Fruit fly (Drosophila melanogaster) whole organism, pupa: ENCODE results near the gene CG31678.
A peak's percentile ranks its signal among the peaks of the same experiment; 100 is the strongest.

ENCODE experiments used
- CG10348 ChIP-seq: fragments of 200-800 bp; sonication (Bioruptor generic); IDR thresholded peaks from 2 replicates; pipeline ENCODE4 v1.3.6; 2022; ENCODE audit warnings: missing biosample characterization, missing genetic modification characterization
- CG12605 ChIP-seq: fragments of 200-800 bp; sonication (Bioruptor generic); IDR thresholded peaks from 2 replicates; pipeline ENCODE4 v1.3.6; 2022; ENCODE audit warnings: missing biosample characterization, missing genetic modification characterization
- CG13204 ChIP-seq: fragments of 200-800 bp; sonication (Bioruptor generic); optimal IDR thresholded peaks from 2 replicates; lab custom pipeline; 2018; ENCODE audit warnings: missing biosample characterization, mild to moderate bottlenecking, missing genetic modification characterization, moderate library complexity
- CG14655 ChIP-seq: fragments of 200-800 bp; sonication (Bioruptor generic); optimal IDR thresholded peaks from 3 replicates; lab custom pipeline; 2017; ENCODE audit warnings: mild to moderate bottlenecking, missing biosample characterization, missing genetic modification reagents, missing genetic modification characterization
- CG15710 ChIP-seq: fragments of 200-800 bp; sonication (Bioruptor generic); optimal IDR thresholded peaks from 2 replicates; lab custom pipeline; 2018; ENCODE audit warnings: missing biosample characterization, mild to moderate bottlenecking, missing genetic modification characterization, moderate library complexity
- CG17806 ChIP-seq: fragments of 200-800 bp; sonication (Bioruptor generic); optimal IDR thresholded peaks from 2 replicates; lab custom pipeline; 2018; ENCODE audit warnings: missing biosample characterization, mild to moderate bottlenecking, missing genetic modification characterization, moderate library complexity
- CG32121 ChIP-seq: fragments of 200-800 bp; sonication (Bioruptor generic); IDR thresholded peaks from 2 replicates; pipeline ENCODE4 v1.3.6; 2022; ENCODE audit warnings: missing biosample characterization, missing genetic modification characterization
- CG34367 ChIP-seq: fragments of 200-800 bp; sonication (Bioruptor generic); optimal IDR thresholded peaks from 2 replicates; lab custom pipeline; 2018; ENCODE audit warnings: missing biosample characterization, mild to moderate bottlenecking, missing genetic modification characterization
- CG4496 ChIP-seq: fragments of 200-800 bp; sonication (Bioruptor generic); IDR thresholded peaks from 3 replicates; pipeline ENCODE4 v1.3.6; 2022; ENCODE audit warnings: missing biosample characterization, missing genetic modification characterization
- CG8159 ChIP-seq: fragments of 200-800 bp; sonication (Bioruptor generic); optimal IDR thresholded peaks from 3 replicates; lab custom pipeline; 2018; ENCODE audit warnings: missing biosample characterization, mild to moderate bottlenecking, missing genetic modification characterization, moderate library complexity
- CG8301 ChIP-seq: fragments of 200-800 bp; sonication (Bioruptor generic); optimal IDR thresholded peaks from 2 replicates; lab custom pipeline; 2018; ENCODE audit warnings: missing biosample characterization, mild to moderate bottlenecking, missing genetic modification characterization
- CG9948 ChIP-seq: fragments of 200-800 bp; sonication (Bioruptor generic); optimal IDR thresholded peaks from 2 replicates; lab custom pipeline; 2018; ENCODE audit warnings: missing biosample characterization, mild to moderate bottlenecking, missing genetic modification characterization, moderate library complexity
- D1 ChIP-seq: fragments of 200-800 bp; sonication (Bioruptor generic); optimal IDR thresholded peaks from 2 replicates; lab custom pipeline; 2018; ENCODE audit warnings: missing biosample characterization, mild to moderate bottlenecking, missing genetic modification characterization, moderate library complexity
- EcR ChIP-seq: fragments of 200-800 bp; sonication (Bioruptor generic); optimal IDR thresholded peaks from 3 replicates; lab custom pipeline; 2019; ENCODE audit warnings: missing biosample characterization, missing genetic modification characterization, mild to moderate bottlenecking, moderate library complexity, missing genetic modification reagents
- Ets98B ChIP-seq: fragments of 200-800 bp; sonication (Bioruptor generic); IDR thresholded peaks from 2 replicates; pipeline ENCODE4 v1.3.6; 2022; ENCODE audit warnings: missing biosample characterization, missing genetic modification characterization
- Pif1A ChIP-seq: fragments of 200-800 bp; sonication (Bioruptor generic); optimal IDR thresholded peaks from 3 replicates; lab custom pipeline; 2016; ENCODE audit warnings: missing biosample characterization, missing genetic modification characterization
- Pif1B ChIP-seq: fragments of 200-800 bp; sonication (Bioruptor generic); optimal IDR thresholded peaks from 3 replicates; lab custom pipeline; 2016; ENCODE audit warnings: missing biosample characterization, missing genetic modification characterization
- Snoo ChIP-seq: fragments of 200-800 bp; sonication (Bioruptor generic); optimal IDR thresholded peaks from 3 replicates; lab custom pipeline; 2017; ENCODE audit warnings: missing biosample characterization, mild to moderate bottlenecking, missing genetic modification characterization, inconsistent platforms
- fd96Ca ChIP-seq: fragments of 200-800 bp; sonication (Bioruptor generic); IDR thresholded peaks from 3 replicates; pipeline ENCODE4 v1.3.6; 2022; ENCODE audit warnings: missing biosample characterization, missing genetic modification characterization
- gl ChIP-seq: fragments of 200-800 bp; sonication (Bioruptor generic); optimal IDR thresholded peaks from 2 replicates; lab custom pipeline; 2018; ENCODE audit warnings: missing biosample characterization, mild to moderate bottlenecking, missing genetic modification characterization
- rn ChIP-seq: fragments of 200-800 bp; sonication (Bioruptor generic); IDR thresholded peaks from 2 replicates; pipeline ENCODE4 v1.3.6; 2022; ENCODE audit warnings: missing biosample characterization, missing genetic modification characterization

The CG31678 gene

DNA sequence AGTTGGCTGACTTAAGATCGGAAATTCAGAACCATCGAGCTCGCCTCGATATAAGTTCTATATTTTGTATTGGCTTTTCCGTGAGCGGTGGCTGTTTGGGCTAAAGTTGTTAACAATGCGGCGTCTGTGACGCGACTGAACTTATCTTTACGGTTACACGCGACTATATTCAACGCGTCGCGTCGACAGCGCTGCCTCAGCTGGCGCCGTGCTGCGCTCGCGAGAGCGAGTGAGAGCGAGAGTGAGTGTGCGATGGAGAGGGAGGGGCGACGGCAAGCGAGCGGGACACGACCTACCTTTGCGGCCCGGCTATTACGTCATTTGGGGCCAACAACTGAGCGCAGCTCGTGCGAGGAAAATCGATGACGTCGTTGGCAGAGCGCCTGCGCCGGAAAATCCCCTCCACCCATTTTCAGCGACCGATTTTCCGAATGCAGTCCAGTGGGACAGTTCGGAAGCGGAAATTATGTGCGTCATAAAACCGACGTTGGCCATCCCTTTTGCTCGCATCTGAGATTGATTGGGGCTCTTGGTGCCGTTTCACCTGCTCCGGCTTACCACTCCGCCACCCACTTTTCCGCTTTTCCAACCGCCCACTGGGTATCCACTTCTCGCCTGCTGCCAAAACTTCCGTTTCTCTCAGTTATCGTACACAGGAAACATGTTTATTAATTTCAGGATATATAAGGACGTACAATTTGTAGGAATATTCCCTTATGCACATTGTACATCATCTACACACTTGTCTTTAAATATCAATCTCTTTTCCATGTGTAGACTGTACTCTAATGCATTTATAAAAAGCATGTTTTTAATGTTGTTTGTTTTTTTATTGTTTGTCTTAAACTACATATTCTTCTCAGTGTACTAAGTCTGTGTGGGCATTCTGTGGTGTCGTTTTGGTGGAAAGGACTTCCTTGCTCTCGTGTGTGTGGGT is 39.0 kb upstream of the CG31678 start, which contains the start of gene Hr38:
TSS of gene Hr38 (minus strand) at position 121 of the 937 bp plus-strand sequence.
- TF ChIP-seq rn (GFP tag; lab: Robert Waterston, UW) (no peak), CG34367 (no peak), CG17806 (tag; lab: Kevin White, UChicago) (no peak), D1 (tag; lab: Kevin White, UChicago) (no peak), Pif1B (GFP tag; lab: Kevin White, UChicago) (no peak), CG9948 (no peak), CG8301 (tag; lab: Kevin White, UChicago) (no peak), Pif1A (GFP tag; lab: Kevin White, UChicago) (no peak), CG4496 (GFP tag; lab: Robert Waterston, UW) (peak; percentile 79), Snoo (tag; lab: Kevin White, UChicago) (peak; percentile 16), CG12605 (peak; percentile 61), CG14655 (no peak), CG32121 (GFP tag; lab: Robert Waterston, UW) (peak; percentile 59; the same call in 1 of the 2 replicates), EcR (GFP tag; lab: Kevin White, UChicago) (peak; percentile 55), CG15710 (tag; lab: Kevin White, UChicago) (no peak), Ets98B (peak; percentile 72; the same call in 1 of the 2 replicates), fd96Ca (GFP tag; lab: Robert Waterston, UW) (peak; percentile 46; the same call in 1 of the 3 replicates), CG13204 (GFP tag; lab: Kevin White, UChicago) (peak; percentile 67), CG10348 (no peak), gl (no peak)

DNA sequence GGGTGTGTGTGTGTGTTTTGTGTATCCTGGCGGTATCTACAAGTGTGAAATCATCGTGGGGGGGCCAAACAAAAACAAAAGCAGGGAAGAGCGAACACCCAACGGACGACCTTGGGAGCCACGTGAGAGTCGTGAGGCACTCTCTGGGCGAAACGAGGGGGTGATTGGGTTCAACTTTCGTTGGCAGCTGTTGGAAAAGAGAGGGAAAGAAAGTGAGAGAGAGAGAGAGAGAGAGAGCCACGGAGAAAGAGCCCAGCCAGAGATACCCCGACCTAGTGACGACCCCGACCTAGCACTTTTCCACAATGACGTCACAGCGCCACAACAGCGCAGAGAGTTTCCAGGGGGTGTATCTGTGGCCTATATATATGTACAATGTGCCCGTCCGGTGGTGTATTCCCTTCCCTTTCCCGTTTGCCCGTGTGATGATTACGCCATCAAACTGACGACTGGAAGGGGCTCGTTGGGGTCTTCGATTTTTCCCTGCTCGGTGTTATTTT is 30.2 kb upstream of the CG31678 start:
- TF ChIP-seq CG13204 (GFP tag; lab: Kevin White, UChicago) = peak; percentile 5
- TF ChIP-seq CG32121 (GFP tag; lab: Robert Waterston, UW) = no peak
- TF ChIP-seq, all 21 proteins: peak for 1

DNA sequence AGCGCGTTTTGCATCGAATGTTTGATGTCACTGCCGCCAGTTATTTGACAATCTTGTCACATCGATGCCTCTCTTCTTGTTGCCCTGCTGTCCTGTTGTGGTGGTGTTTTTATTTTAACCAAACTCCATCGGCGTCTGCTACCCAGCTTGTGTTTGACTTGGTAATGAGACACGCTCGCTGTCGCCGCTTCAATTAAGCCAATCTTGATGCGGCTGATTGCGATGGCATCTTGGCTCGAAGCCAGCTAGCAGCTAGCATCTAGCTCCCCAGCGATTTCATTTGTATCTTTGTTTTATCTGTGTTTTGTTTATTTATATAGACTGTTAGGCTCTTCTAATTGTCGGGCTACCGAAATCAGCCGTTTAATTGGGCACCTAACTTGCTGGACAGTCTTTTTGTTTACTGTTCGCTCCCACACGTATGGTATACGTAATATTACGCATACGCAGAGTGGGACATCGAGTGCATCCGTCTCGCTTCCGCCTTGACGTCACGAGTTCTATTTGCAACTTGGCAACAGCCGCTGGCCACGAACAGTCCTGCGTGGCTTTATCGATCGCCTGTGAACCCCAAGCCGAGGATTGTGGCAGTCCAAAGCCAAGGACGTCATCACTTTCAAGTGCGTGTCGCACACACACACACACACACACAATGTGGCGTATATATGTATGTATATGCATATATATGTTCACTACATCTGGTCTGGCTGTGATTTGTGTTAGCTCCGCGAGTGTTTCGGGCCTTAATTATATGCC is 28.9 kb upstream of the CG31678 start:
- TF ChIP-seq rn (GFP tag; lab: Robert Waterston, UW) = no peak
- TF ChIP-seq CG32121 (GFP tag; lab: Robert Waterston, UW) = no peak
- TF ChIP-seq EcR (GFP tag; lab: Kevin White, UChicago) = no peak
- TF ChIP-seq Ets98B = no peak
- TF ChIP-seq CG15710 (tag; lab: Kevin White, UChicago) = no peak
- TF ChIP-seq CG10348 = no peak
- no peak for TF ChIP-seq CG12605
- TF ChIP-seq D1 (tag; lab: Kevin White, UChicago) = no peak
- no peak for TF ChIP-seq CG8159 (tag; lab: Kevin White, UChicago)
- TF ChIP-seq Pif1A (GFP tag; lab: Kevin White, UChicago) = no peak
- TF ChIP-seq gl = no peak
- TF ChIP-seq Pif1B (GFP tag; lab: Kevin White, UChicago) = no peak
- no peak for TF ChIP-seq CG34367

dm6 chr2L:20700534-20701239 is 24.9 kb upstream of the CG31678 start:
- TF ChIP-seq CG12605 (peak; percentile 43; the same call in 1 of the 2 replicates), Pif1B (GFP tag; lab: Kevin White, UChicago) (peak; percentile 61), CG32121 (GFP tag; lab: Robert Waterston, UW) (no peak), CG34367 (peak; percentile 76), CG9948 (peak; percentile 82), gl (no peak), EcR (GFP tag; lab: Kevin White, UChicago) (no peak), CG4496 (GFP tag; lab: Robert Waterston, UW) (peak; percentile 57; the same call in 2 of the 3 replicates), D1 (tag; lab: Kevin White, UChicago) (peak; percentile 51), CG15710 (tag; lab: Kevin White, UChicago) (peak; percentile 90), CG10348 (no peak), CG8159 (tag; lab: Kevin White, UChicago) (peak; percentile 78), rn (GFP tag; lab: Robert Waterston, UW) (peak; percentile 23; the same call in 1 of the 2 replicates), Snoo (tag; lab: Kevin White, UChicago) (peak; percentile 85), CG13204 (GFP tag; lab: Kevin White, UChicago) (peak; percentile 56), fd96Ca (GFP tag; lab: Robert Waterston, UW) (peak; percentile 54; the same call in 2 of the 3 replicates), Pif1A (GFP tag; lab: Kevin White, UChicago) (peak; percentile 57), Ets98B (peak; percentile 64), CG8301 (tag; lab: Kevin White, UChicago) (peak; percentile 83), CG14655 (peak; percentile 90), CG17806 (tag; lab: Kevin White, UChicago) (peak; percentile 74)
